Fruit fly (Drosophila melanogaster) whole organism, adult: ENCODE data around the gene inaF-B.

Experiments
- CG11617 ChIP-seq: fragments of 200-800 bp; sonication (Bioruptor generic); optimal IDR thresholded peaks from 2 replicates; lab custom pipeline; 2017; ENCODE audit warnings: mild to moderate bottlenecking, missing biosample characterization, missing genetic modification reagents, missing genetic modification characterization
- CG12768 ChIP-seq: fragments of 200-800 bp; sonication (Bioruptor generic); optimal IDR thresholded peaks from 2 replicates; lab custom pipeline; 2017; ENCODE audit warnings: missing biosample characterization, missing genetic modification characterization, mild to moderate bottlenecking, moderate library complexity, missing genetic modification reagents
- CG7045 ChIP-seq: fragments of 200-800 bp; sonication (Bioruptor generic); optimal IDR thresholded peaks from 2 replicates; lab custom pipeline; 2017; ENCODE audit warnings: missing biosample characterization, mild to moderate bottlenecking, missing genetic modification characterization
- Clk ChIP-seq: fragments of 200-800 bp; sonication (Bioruptor generic); optimal IDR thresholded peaks from 2 replicates; lab custom pipeline; 2017; ENCODE audit warnings: missing biosample characterization, missing genetic modification characterization
- tj ChIP-seq: fragments of 200-800 bp; sonication (Bioruptor generic); optimal IDR thresholded peaks from 3 replicates; lab custom pipeline; 2017; ENCODE audit warnings: missing biosample characterization, mild to moderate bottlenecking, missing genetic modification characterization, moderate library complexity

DNA sequence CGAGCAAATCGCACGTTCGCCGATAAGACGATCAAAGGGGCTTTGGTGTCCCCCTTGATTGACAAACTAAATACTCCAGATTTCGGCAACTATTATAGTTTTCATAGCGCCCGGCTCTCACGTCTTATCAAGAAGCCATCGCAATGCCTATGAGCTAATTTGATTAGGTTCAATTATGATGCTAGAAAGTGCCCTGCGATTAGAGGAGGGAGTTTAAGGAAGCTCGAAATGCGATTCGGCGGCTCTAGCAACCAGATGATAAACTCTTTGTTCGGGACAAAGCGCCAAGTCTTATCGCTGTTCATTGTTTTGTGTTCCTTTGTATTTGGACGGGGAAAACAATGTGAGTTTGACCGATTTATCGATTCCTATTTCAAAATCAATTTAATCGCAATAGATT, 14.7 kb downstream of the inaF-B start:
- TF ChIP-seq Clk (GFP tag; lab: Kevin White, UChicago) (no peak), CG7045 (GFP tag; lab: Kevin White, UChicago) (no peak), CG12768 (GFP tag; lab: Kevin White, UChicago) (no peak), tj (GFP tag; lab: Kevin White, UChicago) (no peak), CG11617 (GFP tag; lab: Kevin White, UChicago) (no peak)
